Fruit fly (Drosophila melanogaster): Measurements from ENCODE around the gene Naa30A.

dm6 chrX:1380350-1381060 is 38.6 kb downstream of the Naa30A start, which contains the start of the genes CG3719 and CG32813:
- TF ChIP-seq D1 (tag; optimal IDR thresholded peaks at IDR 0.05), result no peak
- no peak for TF ChIP-seq Pif1A (GFP tag; optimal IDR thresholded peaks at IDR 0.05)
- no peak for TF ChIP-seq fd96Ca (GFP tag; IDR thresholded peaks at IDR 0.05)
- no peak for TF ChIP-seq EcR (GFP tag; optimal IDR thresholded peaks at IDR 0.05)
- TF ChIP-seq rn (GFP tag; IDR thresholded peaks at IDR 0.05), result no peak
- no peak for TF ChIP-seq gl (tag; optimal IDR thresholded peaks at IDR 0.05)
- TF ChIP-seq CG9948 (tag; optimal IDR thresholded peaks at IDR 0.05), result no peak
- no peak for TF ChIP-seq CG34367 (tag; optimal IDR thresholded peaks at IDR 0.05)
- TF ChIP-seq Pif1B (GFP tag; optimal IDR thresholded peaks at IDR 0.05), result no peak
- no peak for TF ChIP-seq CG32121 (GFP tag; IDR thresholded peaks at IDR 0.05)
- peak; percentile 54 for TF ChIP-seq CG13204 (GFP tag; optimal IDR thresholded peaks at IDR 0.05)
